Worm (Caenorhabditis elegans): ENCODE measurements around the gene F49C5.3.

DNA sequence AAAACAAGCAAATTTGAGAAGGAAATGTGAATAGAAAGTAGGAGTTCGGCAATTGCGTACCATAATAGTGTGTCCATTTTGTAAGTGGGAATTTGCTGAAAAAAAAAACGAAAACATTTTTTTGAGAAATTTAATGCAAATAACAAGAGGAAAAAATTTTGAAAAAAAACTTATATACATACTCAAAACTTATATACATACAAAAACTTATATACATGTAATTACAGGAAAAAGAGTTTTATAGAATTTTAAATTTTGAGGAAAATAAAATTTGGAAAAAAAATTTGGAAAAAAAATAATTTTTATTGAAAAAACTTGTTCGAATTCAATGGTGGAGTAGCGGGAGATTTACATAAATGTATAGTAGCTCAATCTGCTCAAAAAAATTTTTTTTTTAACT lies 33.5 kb upstream of the F49C5.3 start, which contains the start of gene ador-1:
- TF ChIP-seq drap-1 (GFP tag; optimal IDR thresholded peaks at IDR 0.05) = no peak
- no peak for TF ChIP-seq mep-1 (tag; optimal IDR thresholded peaks at IDR 0.05)
- no peak for TF ChIP-seq unc-39 (tag; optimal IDR thresholded peaks at IDR 0.05)
- no peak for TF ChIP-seq blmp-1 (tag; optimal IDR thresholded peaks at IDR 0.05)
- no peak for TF ChIP-seq lin-13 (tag; optimal IDR thresholded peaks at IDR 0.05)
- no peak for TF ChIP-seq nhr-237 (tag; optimal IDR thresholded peaks at IDR 0.05)
